Worm (Caenorhabditis elegans): ENCODE data around the gene marc-5.

marc-5 gene

ce11 chrII:12378793-12379192, 537 bp downstream of the marc-5 start:
- TF ChIP-seq dox-1 (GFP tag; IDR thresholded peaks at IDR 0.05), result no peak
- no peak for TF ChIP-seq ceh-91 (GFP tag; IDR thresholded peaks at IDR 0.05)
- TF ChIP-seq madf-8 (GFP tag; conservative IDR thresholded peaks at IDR 0.05), result no peak
- no peak for TF ChIP-seq nfya-1 (tag; optimal IDR thresholded peaks at IDR 0.05; ENCODE audit: borderline replicate concordance, insufficient read depth)
- TF ChIP-seq T26A5.8 (tag; optimal IDR thresholded peaks at IDR 0.05), result no peak

ce11 chrII:12373921-12374320, 5.4 kb downstream of the marc-5 start:
- TF ChIP-seq ceh-27 (GFP tag; optimal IDR thresholded peaks at IDR 0.05) (no peak), ztf-22 (GFP tag; optimal IDR thresholded peaks at IDR 0.05) (no peak)

- no peak for TF ChIP-seq B0019.2 (GFP tag; conservative IDR thresholded peaks at IDR 0.05)
- TF ChIP-seq rpc-1 (optimal IDR thresholded peaks at IDR 0.05), result no peak
- no peak for TF ChIP-seq rpc-1 (tag; optimal IDR thresholded peaks at IDR 0.05)
- no peak for TF ChIP-seq ets-4 (GFP tag; optimal IDR thresholded peaks at IDR 0.05)
- no peak for TF ChIP-seq snpc-3.4 (tag; optimal IDR thresholded peaks at IDR 0.05)
- no peak for TF ChIP-seq zim-3 (tag; optimal IDR thresholded peaks at IDR 0.05)
- TF ChIP-seq cebp-1 (GFP tag; IDR thresholded peaks at IDR 0.05), result no peak
- TF ChIP-seq cebp-1 (tag; optimal IDR thresholded peaks at IDR 0.05), result peak; percentile 9
- no peak for TF ChIP-seq dox-1 (GFP tag; IDR thresholded peaks at IDR 0.05)
- TF ChIP-seq fkh-3 (tag; optimal IDR thresholded peaks at IDR 0.05), result no peak
- TF ChIP-seq rcor-1 (GFP tag; IDR thresholded peaks at IDR 0.05), result no peak
- TF ChIP-seq madf-10 (tag; optimal IDR thresholded peaks at IDR 0.05), result no peak
- TF ChIP-seq nhr-120 (GFP tag; IDR thresholded peaks at IDR 0.05), result no peak
- no peak for TF ChIP-seq lag-1 (GFP tag; IDR thresholded peaks at IDR 0.05)
- TF ChIP-seq ZK185.1 (tag; optimal IDR thresholded peaks at IDR 0.05; ENCODE audit: poor library complexity, severe bottlenecking), result no peak
- no peak for TF ChIP-seq nfya-1 (tag; optimal IDR thresholded peaks at IDR 0.05; ENCODE audit: borderline replicate concordance, insufficient read depth)
- TF ChIP-seq Y95B8A.8 (GFP tag; IDR thresholded peaks at IDR 0.05), result no peak
- TF ChIP-seq mel-28 (tag; optimal IDR thresholded peaks at IDR 0.05; ENCODE audit: borderline replicate concordance), result no peak
- TF ChIP-seq tbp1 (GFP tag; optimal IDR thresholded peaks at IDR 0.05), result no peak
- TF ChIP-seq die-1 (tag; optimal IDR thresholded peaks at IDR 0.05), result no peak
- TF ChIP-seq ztf-25 (GFP tag; IDR thresholded peaks at IDR 0.05), result no peak
- TF ChIP-seq pha-4 (tag; optimal IDR thresholded peaks at IDR 0.05), result no peak
- peak; percentile 55; the same call in 1 of the 2 replicates for TF ChIP-seq egrh-3 (GFP tag; IDR thresholded peaks at IDR 0.05)
- TF ChIP-seq lsl-1 (GFP tag; optimal IDR thresholded peaks at IDR 0.05), result no peak
- peak; percentile 94 for TF ChIP-seq zfh-2 (GFP tag; conservative IDR thresholded peaks at IDR 0.05)
- no peak for TF ChIP-seq gei-17 (GFP tag; optimal IDR thresholded peaks at IDR 0.05)
- no peak for TF ChIP-seq him-1 (tag; optimal IDR thresholded peaks at IDR 0.05)
Measured at ce11 chrII:12369202-12369601, 10.1 kb downstream of the marc-5 start.

ce11 chrII:12362262-12362661, 17.1 kb downstream of the marc-5 start:
- TF ChIP-seq lag-1 (GFP tag; IDR thresholded peaks at IDR 0.05) (no peak), hmg-1.2 (GFP tag; IDR thresholded peaks at IDR 0.05) (peak; percentile 42; the same call in 1 of the 2 replicates), tbp1 (GFP tag; optimal IDR thresholded peaks at IDR 0.05) (peak; percentile 89), cebp-1 (GFP tag; IDR thresholded peaks at IDR 0.05) (no peak), cebp-1 (tag; optimal IDR thresholded peaks at IDR 0.05) (peak; percentile 17), rpc-1 (optimal IDR thresholded peaks at IDR 0.05) (peak; percentile 52), rpc-1 (tag; optimal IDR thresholded peaks at IDR 0.05) (peak; percentile 75), D2030.7 (GFP tag; IDR thresholded peaks at IDR 0.05) (peak; percentile 67), nhr-90 (tag; optimal IDR thresholded peaks at IDR 0.05) (peak; percentile 30), hmg-20 (GFP tag; IDR thresholded peaks at IDR 0.05) (no peak), zfh-2 (GFP tag; conservative IDR thresholded peaks at IDR 0.05) (no peak), lin-26 (GFP tag; IDR thresholded peaks at IDR 0.05) (peak; percentile 58; the same call in 1 of the 2 replicates), F49E8.2 (tag; optimal IDR thresholded peaks at IDR 0.05; ENCODE audit: insufficient read depth) (peak; percentile 19), rcor-1 (GFP tag; IDR thresholded peaks at IDR 0.05) (0 out of 2 replicates have a peak, but pooled peaks have one; percentile 30), him-1 (tag; optimal IDR thresholded peaks at IDR 0.05) (peak; percentile 48), dox-1 (GFP tag; IDR thresholded peaks at IDR 0.05) (peak; percentile 38; the same call in 1 of the 2 replicates), ztf-3 (GFP tag; optimal IDR thresholded peaks at IDR 0.05) (no peak), F10E7.11 (tag; optimal IDR thresholded peaks at IDR 0.05) (no peak), hsf-1 (GFP tag; IDR thresholded peaks at IDR 0.05) (no peak), Y95B8A.8 (GFP tag; IDR thresholded peaks at IDR 0.05) (0 out of 2 replicates have a peak, but pooled peaks have one; percentile 17), die-1 (tag; optimal IDR thresholded peaks at IDR 0.05) (peak; percentile 71), B0261.1 (tag; optimal IDR thresholded peaks at IDR 0.05) (peak; percentile 70)

All from whole organism, young adult.